Fruit fly (Drosophila melanogaster) S2 (cell line): Measurements from ENCODE around the gene Syx18.

ENCODE experiments used
- CG8478 ChIP-seq: fragments of >200 bp; optimal IDR thresholded peaks from 2 replicates; lab custom pipeline; 2018
- CTCF ChIP-seq, 2 experiments: fragments of >200 bp; optimal IDR thresholded peaks; 2 replicates each; lab custom pipeline; 2018

- TF ChIP-seq CG8478 (no peak), CTCF (optimal IDR thresholded peaks at IDR 0.05; lab: Kevin White, UChicago) (no peak)
These were observed 8.9 kb upstream of the Syx18 start for dm6 chr3R:24634312-24634711.
